Worm (Caenorhabditis elegans): ENCODE data around the gene C54H2.4.

Gene C54H2.4

DNA sequence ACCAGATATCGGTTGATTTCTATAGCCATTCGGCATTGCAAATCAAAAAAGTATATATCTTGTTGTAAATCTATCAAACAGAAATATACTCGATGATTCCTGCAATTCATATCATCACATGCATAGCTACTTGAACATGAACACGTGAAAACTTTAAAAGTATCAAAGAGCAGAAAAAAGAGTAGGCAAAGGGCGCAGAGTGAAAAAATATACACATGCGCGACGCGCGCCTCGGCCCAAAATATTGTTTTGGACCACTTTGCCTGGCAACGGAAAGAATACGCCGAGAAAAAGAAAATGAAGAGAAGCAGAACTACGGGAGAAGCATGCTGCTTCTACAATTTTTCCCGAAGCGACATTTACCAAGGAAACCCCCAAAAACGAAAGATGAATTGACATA is at the start of gene C54H2.4:
TSS of gene C54H2.4 (minus strand) at position 101 of the 400 bp plus-strand sequence.
- no peak for TF ChIP-seq ceh-82 (tag; optimal IDR thresholded peaks at IDR 0.05)
- no peak for TF ChIP-seq daf-12 (tag; optimal IDR thresholded peaks at IDR 0.05)
- TF ChIP-seq lir-3 (tag; optimal IDR thresholded peaks at IDR 0.05) = no peak
- TF ChIP-seq ZK337.2 (GFP tag; IDR thresholded peaks at IDR 0.05) = no peak
- TF ChIP-seq dpl-1 (GFP tag; optimal IDR thresholded peaks at IDR 0.05) = no peak
- TF ChIP-seq spr-3 (GFP tag; optimal IDR thresholded peaks at IDR 0.05) = no peak
- no peak for TF ChIP-seq ztf-7 (tag; optimal IDR thresholded peaks at IDR 0.05)

- TF ChIP-seq unc-39 (tag; optimal IDR thresholded peaks at IDR 0.05) (no peak), ama-1 (optimal IDR thresholded peaks at IDR 0.05) (no peak), egl-43 (GFP tag; IDR thresholded peaks at IDR 0.05) (no peak), lin-29 (GFP tag; IDR thresholded peaks at IDR 0.05) (no peak), daf-8 (GFP tag; IDR thresholded peaks at IDR 0.05) (no peak), F49E8.2 (tag; optimal IDR thresholded peaks at IDR 0.05; ENCODE audit: borderline replicate concordance) (no peak), nhr-77 (tag; optimal IDR thresholded peaks at IDR 0.05) (no peak), nhr-10 (tag; optimal IDR thresholded peaks at IDR 0.05) (no peak), mxl-3 (GFP tag; optimal IDR thresholded peaks at IDR 0.05) (no peak), unc-62 (GFP tag; optimal IDR thresholded peaks at IDR 0.05 in 1 of 2) (peak in 1 of 2 experiments; percentile 12), unc-62 (tag; optimal IDR thresholded peaks at IDR 0.05) (no peak), hlh-11 (tag; optimal IDR thresholded peaks at IDR 0.05) (peak; percentile 73), tra-1 (GFP tag; IDR thresholded peaks at IDR 0.05) (0 out of 2 replicates have a peak, but pooled peaks have one; percentile 24), lin-13 (GFP tag; optimal IDR thresholded peaks at IDR 0.05) (no peak), madf-5 (GFP tag; IDR thresholded peaks at IDR 0.05) (no peak), jun-1 (tag; optimal IDR thresholded peaks at IDR 0.05) (no peak), lir-3 (tag; optimal IDR thresholded peaks at IDR 0.05) (no peak), Y5F2A.4 (GFP tag; optimal IDR thresholded peaks at IDR 0.05) (no peak), hmg-1.1 (GFP tag; IDR thresholded peaks at IDR 0.05) (0 out of 2 replicates have a peak, but pooled peaks have one; percentile 46), zfp-2 (tag; optimal IDR thresholded peaks at IDR 0.05) (no peak), pqm-1 (tag; optimal IDR thresholded peaks at IDR 0.05) (no peak), nhr-42 (GFP tag; IDR thresholded peaks at IDR 0.05) (no peak), F10B5.3 (tag; optimal IDR thresholded peaks at IDR 0.05) (no peak), ztf-7 (tag; optimal IDR thresholded peaks at IDR 0.05) (no peak), mxl-2 (GFP tag; conservative IDR thresholded peaks at IDR 0.05) (no peak), dpl-1 (GFP tag; optimal IDR thresholded peaks at IDR 0.05) (no peak), hlh-30 (tag; optimal IDR thresholded peaks at IDR 0.05; ENCODE audit: insufficient read depth) (peak; percentile 59), unc-130 (GFP tag; optimal IDR thresholded peaks at IDR 0.05) (no peak), ceh-32 (tag; optimal IDR thresholded peaks at IDR 0.05; ENCODE audit: poor library complexity) (no peak), F26F4.8 (GFP tag; conservative IDR thresholded peaks at IDR 0.05) (no peak), mdt-29 (GFP tag; IDR thresholded peaks at IDR 0.05) (no peak), T20F7.1 (GFP tag; optimal IDR thresholded peaks at IDR 0.05) (no peak), ceh-62 (tag; optimal IDR thresholded peaks at IDR 0.05) (no peak), dmd-6 (GFP tag; IDR thresholded peaks at IDR 0.05) (no peak), egl-27 (tag; optimal IDR thresholded peaks at IDR 0.05) (no peak), tag-97 (GFP tag; IDR thresholded peaks at IDR 0.05) (no peak), zfp-3 (GFP tag; conservative IDR thresholded peaks at IDR 0.05) (no peak), Y75B8A.6 (GFP tag; IDR thresholded peaks at IDR 0.05) (no peak), nhr-28 (tag; optimal IDR thresholded peaks at IDR 0.05) (peak; percentile 27), set-16 (GFP tag; IDR thresholded peaks at IDR 0.05) (peak; percentile 41; the same call in 1 of the 2 replicates), fkh-10 (GFP tag; optimal IDR thresholded peaks at IDR 0.05) (peak; percentile 55), dve-1 (tag; optimal IDR thresholded peaks at IDR 0.05; ENCODE audit: insufficient read depth) (no peak), nhr-237 (tag; optimal IDR thresholded peaks at IDR 0.05) (no peak), lin-1 (GFP tag; IDR thresholded peaks at IDR 0.05) (no peak), php-3 (GFP tag; IDR thresholded peaks at IDR 0.05) (no peak)
These were observed 49.3 kb upstream of the C54H2.4 start for ce11 chrX:5819702-5820470.

Measured in whole organism, L4 larva.